Fruit fly (Drosophila melanogaster): ENCODE results near the gene hwt.

hwt gene

DNA sequence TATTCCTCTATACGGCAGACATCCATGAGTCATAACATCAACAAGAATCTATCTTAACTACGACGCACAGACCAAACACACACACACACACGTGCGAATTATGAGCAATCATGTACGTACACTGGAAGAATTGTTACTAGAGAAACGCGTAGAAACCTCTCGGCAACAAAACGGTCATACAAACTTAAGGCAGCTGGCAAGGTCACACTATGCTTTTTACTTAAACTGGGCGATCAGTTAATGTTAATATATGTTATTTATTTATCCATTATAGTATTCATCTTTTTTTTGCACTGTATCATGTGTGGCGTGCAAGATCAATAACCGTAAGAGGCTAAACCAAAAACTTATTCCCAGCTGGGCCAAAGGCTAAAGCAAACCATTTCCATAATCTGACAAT is 29.0 kb downstream of the hwt start (continued):
- TF ChIP-seq gem (tag; optimal IDR thresholded peaks at IDR 0.05) (peak; percentile 56), emc (GFP tag; optimal IDR thresholded peaks at IDR 0.05) (no peak), CG4617 (GFP tag; optimal IDR thresholded peaks at IDR 0.05; ENCODE audit: borderline replicate concordance) (no peak), Trl (optimal IDR thresholded peaks at IDR 0.05) (no peak), Trl (GFP tag; optimal IDR thresholded peaks at IDR 0.05) (no peak), fru (optimal IDR thresholded peaks at IDR 0.05) (no peak), CG14710 (tag; optimal IDR thresholded peaks at IDR 0.05) (no peak), luna (GFP tag; optimal IDR thresholded peaks at IDR 0.05) (no peak), chinmo (GFP tag; IDR thresholded peaks at IDR 0.05; ENCODE audit: partially characterized antibody) (no peak), CG2712 (tag; optimal IDR thresholded peaks at IDR 0.05) (peak; percentile 18), tap (tag; optimal IDR thresholded peaks at IDR 0.05) (peak; percentile 14), CG1233 (GFP tag; optimal IDR thresholded peaks at IDR 0.05) (no peak), oc (tag; optimal IDR thresholded peaks at IDR 0.05) (no peak), CG10431 (GFP tag; optimal IDR thresholded peaks at IDR 0.05) (no peak), CG10462 (GFP tag; optimal IDR thresholded peaks at IDR 0.05) (no peak), Antp (GFP tag; optimal IDR thresholded peaks at IDR 0.05) (no peak), CG7556 (GFP tag; optimal IDR thresholded peaks at IDR 0.05) (peak; percentile 17), HLH54F (GFP tag; optimal IDR thresholded peaks at IDR 0.05) (no peak), eve (GFP tag; optimal IDR thresholded peaks at IDR 0.05) (peak in 1 of 2 experiments; percentile 43), ham (GFP tag; IDR thresholded peaks at IDR 0.05) (no peak), zf30C (GFP tag; optimal IDR thresholded peaks at IDR 0.05) (no peak), Sin3A (optimal IDR thresholded peaks at IDR 0.05) (no peak), mld (GFP tag; IDR thresholded peaks at IDR 0.05; ENCODE audit: partially characterized antibody) (no peak), D (optimal IDR thresholded peaks at IDR 0.05) (no peak), D (GFP tag; optimal IDR thresholded peaks at IDR 0.05) (no peak), Med (GFP tag) (peak; percentile 60), Dref (GFP tag; IDR thresholded peaks at IDR 0.05) (no peak), CG6683 (GFP tag; optimal IDR thresholded peaks at IDR 0.05) (no peak), Camta (GFP tag; optimal IDR thresholded peaks at IDR 0.05) (no peak), CG42726 (GFP tag; IDR thresholded peaks at IDR 0.05; ENCODE audit: partially characterized antibody) (no peak), schlank (tag; optimal IDR thresholded peaks at IDR 0.05) (no peak), CG1529 (GFP tag; optimal IDR thresholded peaks at IDR 0.05) (no peak), E2f1 (GFP tag; IDR thresholded peaks at IDR 0.05) (no peak), CG13894 (tag; optimal IDR thresholded peaks at IDR 0.05) (no peak), CTCF (GFP tag; optimal IDR thresholded peaks at IDR 0.05) (no peak), row (GFP tag; IDR thresholded peaks at IDR 0.05) (peak; percentile 39), BEAF-32 (GFP tag; optimal IDR thresholded peaks at IDR 0.05) (no peak), cg (GFP tag; optimal IDR thresholded peaks at IDR 0.05) (no peak), jigr1 (GFP tag; IDR thresholded peaks at IDR 0.05) (no peak), sim (GFP tag; IDR thresholded peaks at IDR 0.05) (no peak), Optix (GFP tag; IDR thresholded peaks at IDR 0.05) (no peak), chn (GFP tag; optimal IDR thresholded peaks at IDR 0.05) (no peak), CG5180 (GFP tag; optimal IDR thresholded peaks at IDR 0.05) (no peak), kah (GFP tag; optimal IDR thresholded peaks at IDR 0.05) (no peak), unpg (GFP tag; optimal IDR thresholded peaks at IDR 0.05) (peak; percentile 20), tin (GFP tag; optimal IDR thresholded peaks at IDR 0.05) (peak; percentile 14), lmd (GFP tag; IDR thresholded peaks at IDR 0.05) (peak; percentile 8; the same call in 1 of the 2 replicates), Atf6 (GFP tag; IDR thresholded peaks at IDR 0.05) (peak; percentile 24; the same call in 1 of the 2 replicates), Jarid2 (GFP tag; optimal IDR thresholded peaks at IDR 0.05) (no peak), run (tag; optimal IDR thresholded peaks at IDR 0.05) (no peak), ase (GFP tag; IDR thresholded peaks at IDR 0.05) (no peak), sens-2 (GFP tag; IDR thresholded peaks at IDR 0.05) (no peak), CG9727 (GFP tag; optimal IDR thresholded peaks at IDR 0.05) (peak; percentile 16), CG3065 (GFP tag; optimal IDR thresholded peaks at IDR 0.05) (no peak)
